Worm (Caenorhabditis elegans): ENCODE data around the gene srw-101.

DNA sequence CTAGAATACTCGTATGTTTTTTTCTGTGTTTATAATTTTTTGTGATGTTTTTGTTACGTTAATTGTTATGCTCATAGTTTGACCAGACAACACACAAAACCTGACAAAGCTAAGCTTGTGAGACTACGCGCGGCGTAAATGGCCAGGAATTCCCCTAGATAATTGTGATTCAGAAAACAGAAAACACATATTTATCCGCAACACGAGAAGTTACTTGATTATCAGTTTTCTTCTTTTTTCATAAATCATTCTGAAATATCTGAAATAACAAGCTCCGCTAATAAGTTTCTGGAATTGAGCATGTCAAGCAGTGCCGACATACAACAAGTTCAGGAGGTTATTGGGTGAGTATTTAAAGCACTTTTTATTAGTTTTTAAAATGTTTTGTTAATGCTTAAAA, 11.2 kb upstream of the srw-101 start, which contains the start of gene srw-100:
- TF ChIP-seq fkh-10 (GFP tag; optimal IDR thresholded peaks at IDR 0.05) (no peak), ceh-18 (tag; optimal IDR thresholded peaks at IDR 0.05) (no peak), pha-4 (tag; optimal IDR thresholded peaks at IDR 0.05) (no peak), nhr-232 (tag; optimal IDR thresholded peaks at IDR 0.05) (no peak)
